Worm (Caenorhabditis elegans) whole organism, young adult: ENCODE results near the gene srh-207.

Experiments used
- F57A8.1 ChIP-seq: fragments of 200-800 bp; sonication (Bioruptor generic); optimal IDR thresholded peaks from 2 replicates; lab custom pipeline; 2018; ENCODE audit warnings: mild to moderate bottlenecking, missing genetic modification characterization, moderate library complexity, missing compliant biosample characterization
- ama-1 ChIP-seq, 3 experiments: fragments of 150-350 bp in 1 of 3; sonication (generic microtip) in 2 of 3; optimal IDR thresholded peaks; 2 replicates each; lab custom pipeline; 2014 to 2018; ENCODE audit warnings: missing biosample characterization in 2 of 3, missing genetic modification characterization in 2 of 3, missing genetic modification reagents in 2 of 3
- ceh-27 ChIP-seq: fragments of 200-800 bp; sonication (Bioruptor generic); optimal IDR thresholded peaks from 2 replicates; lab custom pipeline; 2018; ENCODE audit warnings: mild to moderate bottlenecking, missing genetic modification characterization, moderate library complexity, missing compliant biosample characterization
- ceh-91 ChIP-seq: fragments of 200-800 bp; sonication (Bioruptor generic); IDR thresholded peaks from 2 replicates; pipeline ENCODE4 v1.3.6; 2022; ENCODE audit warnings: missing genetic modification reagents, missing genetic modification characterization, missing compliant biosample characterization
- dpl-1 ChIP-seq: fragments of 150-350 bp; optimal IDR thresholded peaks from 2 replicates; lab custom pipeline; 2014; ENCODE audit warnings: missing biosample characterization, missing genetic modification reagents, missing genetic modification characterization

DNA sequence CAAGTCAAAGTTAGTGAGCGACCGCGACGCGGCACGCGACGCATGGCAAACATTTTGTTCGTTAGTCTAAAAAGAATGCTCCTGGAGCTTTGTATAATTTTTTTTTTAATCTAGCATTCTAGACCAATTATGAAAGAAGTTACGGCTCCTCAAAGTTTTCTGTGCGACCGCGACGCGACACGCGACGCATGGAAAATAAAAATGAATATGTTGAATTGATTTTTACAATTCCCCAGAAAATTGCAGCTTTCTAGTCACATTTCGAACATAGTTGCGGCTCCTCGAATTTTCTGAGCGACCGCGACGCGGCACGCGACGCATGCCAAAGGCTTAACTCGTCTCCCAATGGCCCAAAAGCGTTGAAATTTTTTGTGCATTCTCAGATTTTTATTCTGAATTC, 14.4 kb upstream of the srh-207 start, which contains the start of gene ZK262.4:
- TF ChIP-seq ceh-27 (GFP tag; lab: Kevin White, UChicago), result no peak
- TF ChIP-seq ceh-91 (GFP tag; lab: Robert Waterston, UW), result no peak
- no peak for TF ChIP-seq F57A8.1 (GFP tag; lab: Kevin White, UChicago)
- no peak for TF ChIP-seq ama-1 (optimal IDR thresholded peaks at IDR 0.05; lab: Kevin White, UChicago)
- TF ChIP-seq ama-1 (GFP tag; optimal IDR thresholded peaks at IDR 0.05; lab: Kevin White, UChicago), result no peak
- no peak for TF ChIP-seq dpl-1 (GFP tag; lab: Kevin White, UChicago)
